Fruit fly (Drosophila melanogaster) whole organism, pupa: Measurements from ENCODE around the gene CG12009.

Experiments
- CG10348 ChIP-seq: fragments of 200-800 bp; sonication (Bioruptor generic); IDR thresholded peaks from 2 replicates; pipeline ENCODE4 v1.3.6; 2022; ENCODE audit warnings: missing biosample characterization, missing genetic modification characterization
- CG12605 ChIP-seq: fragments of 200-800 bp; sonication (Bioruptor generic); IDR thresholded peaks from 2 replicates; pipeline ENCODE4 v1.3.6; 2022; ENCODE audit warnings: missing biosample characterization, missing genetic modification characterization
- CG13204 ChIP-seq: fragments of 200-800 bp; sonication (Bioruptor generic); optimal IDR thresholded peaks from 2 replicates; lab custom pipeline; 2018; ENCODE audit warnings: missing biosample characterization, mild to moderate bottlenecking, missing genetic modification characterization, moderate library complexity
- CG14655 ChIP-seq: fragments of 200-800 bp; sonication (Bioruptor generic); optimal IDR thresholded peaks from 3 replicates; lab custom pipeline; 2017; ENCODE audit warnings: mild to moderate bottlenecking, missing biosample characterization, missing genetic modification reagents, missing genetic modification characterization
- CG15710 ChIP-seq: fragments of 200-800 bp; sonication (Bioruptor generic); optimal IDR thresholded peaks from 2 replicates; lab custom pipeline; 2018; ENCODE audit warnings: missing biosample characterization, mild to moderate bottlenecking, missing genetic modification characterization, moderate library complexity
- CG17806 ChIP-seq: fragments of 200-800 bp; sonication (Bioruptor generic); optimal IDR thresholded peaks from 2 replicates; lab custom pipeline; 2018; ENCODE audit warnings: missing biosample characterization, mild to moderate bottlenecking, missing genetic modification characterization, moderate library complexity
- CG32121 ChIP-seq: fragments of 200-800 bp; sonication (Bioruptor generic); IDR thresholded peaks from 2 replicates; pipeline ENCODE4 v1.3.6; 2022; ENCODE audit warnings: missing biosample characterization, missing genetic modification characterization
- CG34367 ChIP-seq: fragments of 200-800 bp; sonication (Bioruptor generic); optimal IDR thresholded peaks from 2 replicates; lab custom pipeline; 2018; ENCODE audit warnings: missing biosample characterization, mild to moderate bottlenecking, missing genetic modification characterization
- CG4496 ChIP-seq: fragments of 200-800 bp; sonication (Bioruptor generic); IDR thresholded peaks from 3 replicates; pipeline ENCODE4 v1.3.6; 2022; ENCODE audit warnings: missing biosample characterization, missing genetic modification characterization
- CG8159 ChIP-seq: fragments of 200-800 bp; sonication (Bioruptor generic); optimal IDR thresholded peaks from 3 replicates; lab custom pipeline; 2018; ENCODE audit warnings: missing biosample characterization, mild to moderate bottlenecking, missing genetic modification characterization, moderate library complexity
- CG8301 ChIP-seq: fragments of 200-800 bp; sonication (Bioruptor generic); optimal IDR thresholded peaks from 2 replicates; lab custom pipeline; 2018; ENCODE audit warnings: missing biosample characterization, mild to moderate bottlenecking, missing genetic modification characterization
- CG9948 ChIP-seq: fragments of 200-800 bp; sonication (Bioruptor generic); optimal IDR thresholded peaks from 2 replicates; lab custom pipeline; 2018; ENCODE audit warnings: missing biosample characterization, mild to moderate bottlenecking, missing genetic modification characterization, moderate library complexity
- D1 ChIP-seq: fragments of 200-800 bp; sonication (Bioruptor generic); optimal IDR thresholded peaks from 2 replicates; lab custom pipeline; 2018; ENCODE audit warnings: missing biosample characterization, mild to moderate bottlenecking, missing genetic modification characterization, moderate library complexity
- EcR ChIP-seq: fragments of 200-800 bp; sonication (Bioruptor generic); optimal IDR thresholded peaks from 3 replicates; lab custom pipeline; 2019; ENCODE audit warnings: missing biosample characterization, missing genetic modification characterization, mild to moderate bottlenecking, moderate library complexity, missing genetic modification reagents
- Ets98B ChIP-seq: fragments of 200-800 bp; sonication (Bioruptor generic); IDR thresholded peaks from 2 replicates; pipeline ENCODE4 v1.3.6; 2022; ENCODE audit warnings: missing biosample characterization, missing genetic modification characterization
- Pif1A ChIP-seq: fragments of 200-800 bp; sonication (Bioruptor generic); optimal IDR thresholded peaks from 3 replicates; lab custom pipeline; 2016; ENCODE audit warnings: missing biosample characterization, missing genetic modification characterization
- Pif1B ChIP-seq: fragments of 200-800 bp; sonication (Bioruptor generic); optimal IDR thresholded peaks from 3 replicates; lab custom pipeline; 2016; ENCODE audit warnings: missing biosample characterization, missing genetic modification characterization
- Snoo ChIP-seq: fragments of 200-800 bp; sonication (Bioruptor generic); optimal IDR thresholded peaks from 3 replicates; lab custom pipeline; 2017; ENCODE audit warnings: missing biosample characterization, mild to moderate bottlenecking, missing genetic modification characterization, inconsistent platforms
- fd96Ca ChIP-seq: fragments of 200-800 bp; sonication (Bioruptor generic); IDR thresholded peaks from 3 replicates; pipeline ENCODE4 v1.3.6; 2022; ENCODE audit warnings: missing biosample characterization, missing genetic modification characterization
- gl ChIP-seq: fragments of 200-800 bp; sonication (Bioruptor generic); optimal IDR thresholded peaks from 2 replicates; lab custom pipeline; 2018; ENCODE audit warnings: missing biosample characterization, mild to moderate bottlenecking, missing genetic modification characterization
- rn ChIP-seq: fragments of 200-800 bp; sonication (Bioruptor generic); IDR thresholded peaks from 2 replicates; pipeline ENCODE4 v1.3.6; 2022; ENCODE audit warnings: missing biosample characterization, missing genetic modification characterization

The CG12009 gene

dm6 chr3L:3284900-3285299, 6.4 kb upstream of the CG12009 start:
- 0 out of 2 replicates have a peak, but pooled peaks have one; percentile 34 for TF ChIP-seq Ets98B (GFP tag; lab: Robert Waterston, UW)
- TF ChIP-seq CG14655 (GFP tag; lab: Kevin White, UChicago), result peak; percentile 57
- TF ChIP-seq CG8301 (tag; lab: Kevin White, UChicago), result peak; percentile 25
- TF ChIP-seq CG9948 (tag; lab: Kevin White, UChicago), result no peak

DNA sequence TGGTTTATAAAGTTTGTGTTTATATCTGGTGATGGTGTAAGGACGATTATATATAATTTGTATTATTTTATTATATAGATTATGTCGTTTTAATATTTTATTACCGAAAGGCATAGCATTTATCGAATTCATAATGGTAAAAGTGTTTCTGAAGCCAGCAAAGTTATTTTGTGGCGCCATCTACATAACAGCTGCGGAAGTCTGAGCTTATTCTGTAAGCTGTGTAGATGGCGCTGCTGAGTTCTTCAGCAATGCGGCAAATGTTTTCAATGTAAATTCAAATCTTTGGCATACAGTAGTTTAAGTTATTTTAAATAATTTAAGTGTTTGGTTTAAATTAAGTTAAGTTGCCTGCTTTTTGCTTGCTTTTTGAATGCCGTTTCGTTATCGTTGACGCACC, 2.8 kb upstream of the CG12009 start:
- TF ChIP-seq D1 (tag; lab: Kevin White, UChicago) (peak; percentile 37), CG15710 (tag; lab: Kevin White, UChicago) (no peak)

DNA sequence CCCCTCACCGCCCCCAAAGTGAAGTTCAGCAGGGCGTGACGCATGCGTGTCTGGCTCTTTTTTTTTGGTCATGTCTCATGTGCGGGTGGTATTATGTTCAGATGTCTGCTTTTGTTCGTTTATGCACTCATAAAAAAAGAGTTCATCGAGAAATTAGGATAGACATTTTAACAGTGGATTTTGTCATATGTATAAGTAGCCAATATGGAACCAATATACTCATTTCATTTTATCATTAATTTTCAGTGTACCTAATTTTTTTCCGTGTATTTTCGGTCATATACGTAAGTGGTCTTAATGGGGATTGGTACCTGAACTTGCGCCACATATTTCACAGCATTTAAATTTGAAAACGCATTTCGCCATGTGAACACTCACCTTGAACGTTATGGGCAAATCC, 9.1 kb downstream of the CG12009 start:
- TF ChIP-seq D1 (tag; lab: Kevin White, UChicago), result no peak
- TF ChIP-seq CG12605 (GFP tag; lab: Robert Waterston, UW), result no peak
- TF ChIP-seq CG34367, result no peak
- peak; percentile 56 for TF ChIP-seq Pif1A (GFP tag; lab: Kevin White, UChicago)
- 0 out of 2 replicates have a peak, but pooled peaks have one; percentile 53 for TF ChIP-seq CG32121 (GFP tag; lab: Robert Waterston, UW)
- TF ChIP-seq Ets98B (GFP tag; lab: Robert Waterston, UW), result peak; percentile 63
- no peak for TF ChIP-seq CG13204 (GFP tag; lab: Kevin White, UChicago)
- TF ChIP-seq Snoo (tag; lab: Kevin White, UChicago), result no peak
- TF ChIP-seq CG9948 (tag; lab: Kevin White, UChicago), result no peak
- peak; percentile 32 for TF ChIP-seq CG8301 (tag; lab: Kevin White, UChicago)
- TF ChIP-seq CG4496 (GFP tag; lab: Robert Waterston, UW), result peak; percentile 32; the same call in 1 of the 3 replicates
- TF ChIP-seq EcR (GFP tag; lab: Kevin White, UChicago), result no peak
- TF ChIP-seq CG14655 (GFP tag; lab: Kevin White, UChicago), result peak; percentile 24
- no peak for TF ChIP-seq gl (tag; lab: Kevin White, UChicago)
- no peak for TF ChIP-seq CG15710 (tag; lab: Kevin White, UChicago)
- peak; percentile 17 for TF ChIP-seq CG8159 (tag; lab: Kevin White, UChicago)

DNA sequence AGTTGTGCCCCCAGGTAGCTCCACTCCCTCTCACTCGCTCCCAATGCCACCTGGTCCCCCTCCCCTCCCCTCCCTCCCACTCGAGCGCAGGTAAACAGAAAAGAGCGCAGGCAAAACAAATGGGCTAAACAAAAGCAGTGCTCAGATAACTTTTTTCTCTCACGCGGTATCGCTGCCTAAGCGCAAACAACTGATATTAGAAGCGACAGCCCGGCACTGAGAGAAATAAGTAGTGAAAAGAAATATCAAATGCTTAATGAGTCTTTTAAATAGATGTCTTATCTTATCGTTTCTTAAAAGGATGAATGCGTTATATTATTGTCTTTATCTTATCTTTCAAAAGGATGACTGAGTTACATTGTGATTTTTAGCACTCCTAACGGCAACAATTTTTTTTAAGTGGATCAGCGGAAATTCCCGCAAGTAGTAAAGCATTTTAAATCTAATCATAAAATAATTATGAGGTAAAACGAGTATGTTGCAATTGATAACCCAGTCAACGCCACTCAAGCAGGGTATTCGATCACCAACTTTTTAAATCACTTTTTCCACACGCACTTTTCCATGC, 10.0 kb downstream of the CG12009 start:
- TF ChIP-seq gl (tag; lab: Kevin White, UChicago) (no peak), CG13204 (GFP tag; lab: Kevin White, UChicago) (no peak), CG15710 (tag; lab: Kevin White, UChicago) (no peak), fd96Ca (GFP tag; lab: Robert Waterston, UW) (peak; percentile 53; the same call in 1 of the 3 replicates), Pif1A (GFP tag; lab: Kevin White, UChicago) (peak; percentile 46), CG8301 (tag; lab: Kevin White, UChicago) (peak; percentile 59), Ets98B (GFP tag; lab: Robert Waterston, UW) (peak; percentile 76), CG10348 (GFP tag; lab: Robert Waterston, UW) (no peak), EcR (GFP tag; lab: Kevin White, UChicago) (no peak), rn (GFP tag; lab: Robert Waterston, UW) (no peak), CG14655 (GFP tag; lab: Kevin White, UChicago) (peak; percentile 62), CG12605 (GFP tag; lab: Robert Waterston, UW) (peak; percentile 55), D1 (tag; lab: Kevin White, UChicago) (no peak), CG4496 (GFP tag; lab: Robert Waterston, UW) (peak; percentile 54; the same call in 2 of the 3 replicates), CG9948 (tag; lab: Kevin White, UChicago) (no peak), CG34367 (no peak), CG8159 (tag; lab: Kevin White, UChicago) (peak; percentile 13), Snoo (tag; lab: Kevin White, UChicago) (peak; percentile 0), Pif1B (GFP tag; lab: Kevin White, UChicago) (peak; percentile 12), CG32121 (GFP tag; lab: Robert Waterston, UW) (peak; percentile 72), CG17806 (tag; lab: Kevin White, UChicago) (no peak)

DNA sequence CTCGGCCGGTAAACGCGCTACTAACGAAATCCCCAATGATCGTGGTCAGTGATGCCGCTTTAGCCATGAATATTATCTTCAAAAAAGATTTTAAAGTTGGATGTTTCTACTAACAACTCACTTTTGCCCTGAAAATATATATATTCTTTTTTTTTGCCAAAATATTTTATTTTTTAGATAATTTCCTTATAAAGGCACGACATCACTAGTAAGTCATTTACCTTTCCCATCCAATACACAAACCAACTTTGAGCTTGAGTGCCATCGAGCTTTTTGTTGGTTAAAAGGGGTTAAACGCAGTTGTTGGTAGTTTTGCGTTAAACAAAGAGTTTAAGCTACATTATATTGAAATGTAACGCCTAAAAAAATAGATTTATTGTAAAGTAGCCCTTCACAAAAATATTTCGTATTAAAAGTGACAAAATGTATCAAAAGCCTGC, 11.8 kb downstream of the CG12009 start, which contains the start of gene CG14968:
Gene CG14968, minus strand, starts transcription at position 26 of the 440 bp plus-strand sequence.
- TF ChIP-seq CG14655 (GFP tag; lab: Kevin White, UChicago) (peak; percentile 94), CG15710 (tag; lab: Kevin White, UChicago) (peak; percentile 94), CG8159 (tag; lab: Kevin White, UChicago) (peak; percentile 92), CG9948 (tag; lab: Kevin White, UChicago) (peak; percentile 91), CG34367 (peak; percentile 87), Pif1A (GFP tag; lab: Kevin White, UChicago) (peak; percentile 95), CG12605 (GFP tag; lab: Robert Waterston, UW) (peak; percentile 97), CG4496 (GFP tag; lab: Robert Waterston, UW) (peak; percentile 98), Ets98B (GFP tag; lab: Robert Waterston, UW) (peak; percentile 95), rn (GFP tag; lab: Robert Waterston, UW) (peak; percentile 91), gl (tag; lab: Kevin White, UChicago) (peak; percentile 80), CG10348 (GFP tag; lab: Robert Waterston, UW) (peak; percentile 68), CG8301 (tag; lab: Kevin White, UChicago) (peak; percentile 92), Pif1B (GFP tag; lab: Kevin White, UChicago) (peak; percentile 96), CG32121 (GFP tag; lab: Robert Waterston, UW) (peak; percentile 95), Snoo (tag; lab: Kevin White, UChicago) (peak; percentile 97), CG17806 (tag; lab: Kevin White, UChicago) (peak; percentile 94), EcR (GFP tag; lab: Kevin White, UChicago) (peak; percentile 98), D1 (tag; lab: Kevin White, UChicago) (peak; percentile 90), fd96Ca (GFP tag; lab: Robert Waterston, UW) (peak; percentile 94), CG13204 (GFP tag; lab: Kevin White, UChicago) (peak; percentile 59)
